Worm (Caenorhabditis elegans) whole organism, L4/young adult: ENCODE measurements around the gene C35D10.12.

Experiments used
- W03F9.2 ChIP-seq: fragments of 150-350 bp; optimal IDR thresholded peaks from 2 replicates; lab custom pipeline; 2014; ENCODE audit warnings: missing biosample characterization, missing genetic modification characterization
- dao-5 ChIP-seq: sonication (generic microtip); optimal IDR thresholded peaks from 2 replicates; lab custom pipeline; 2016; ENCODE audit warnings: missing genotype, missing genetic modification characterization, moderate library complexity, missing compliant biosample characterization
- him-1 ChIP-seq: sonication (generic microtip); optimal IDR thresholded peaks from 2 replicates; lab custom pipeline; 2016; ENCODE audit warnings: missing genotype, missing genetic modification reagents, missing genetic modification characterization, missing compliant biosample characterization

- TF ChIP-seq dao-5 (tag; lab: Kevin White, UChicago) = no peak
- TF ChIP-seq him-1 (tag; lab: Kevin White, UChicago) = no peak
- TF ChIP-seq W03F9.2 (tag; lab: Kevin White, UChicago) = no peak
Measured at ce11 chrIII:4866762-4867161, 7.8 kb downstream of the C35D10.12 start, which contains the start of gene C35D10.17.
